Fruit fly (Drosophila melanogaster): ENCODE results near the gene stnA.
A peak's percentile ranks its signal among the peaks of the same experiment; 100 is the strongest.

stnA gene

dm6 chrX:22959991-22960390, 44.5 kb downstream of the stnA start, which contains the start of gene CG40486:
Gene CG40486, minus strand, starts transcription at chrX:22960091.
- TF ChIP-seq BEAF-32 (GFP tag; optimal IDR thresholded peaks at IDR 0.05) (no peak), Ets65A (GFP tag) (peak; percentile 11)

dm6 chrX:22945021-22945420, 59.4 kb downstream of the stnA start, which contains the start of gene Cnep1r1:
Gene Cnep1r1, plus strand, starts transcription at chrX:22945321.
- TF ChIP-seq Eip74EF (GFP tag; optimal IDR thresholded peaks at IDR 0.05): no peak
- TF ChIP-seq knrl (GFP tag; IDR thresholded peaks at IDR 0.05; ENCODE audit: partially characterized antibody): no peak
- TF ChIP-seq Rfx (GFP tag; IDR thresholded peaks at IDR 0.05): no peak
- TF ChIP-seq gt (GFP tag; IDR thresholded peaks at IDR 0.05): no peak
- TF ChIP-seq sim (GFP tag; IDR thresholded peaks at IDR 0.05): no peak
- TF ChIP-seq CG31224 (GFP tag; IDR thresholded peaks at IDR 0.05): no peak
- no peak for TF ChIP-seq slbo (GFP tag; IDR thresholded peaks at IDR 0.05)
- no peak for TF ChIP-seq CTCF (GFP tag; optimal IDR thresholded peaks at IDR 0.05)
- TF ChIP-seq ap (GFP tag; IDR thresholded peaks at IDR 0.05): no peak
- TF ChIP-seq dan (GFP tag; IDR thresholded peaks at IDR 0.05): no peak
- TF ChIP-seq CG5180 (GFP tag; optimal IDR thresholded peaks at IDR 0.05): no peak
- TF ChIP-seq CG13123 (GFP tag; optimal IDR thresholded peaks at IDR 0.05): no peak
- TF ChIP-seq B-H1 (GFP tag; IDR thresholded peaks at IDR 0.05): no peak
- TF ChIP-seq Lpt (GFP tag; optimal IDR thresholded peaks at IDR 0.05): no peak
- TF ChIP-seq gcm2 (GFP tag; optimal IDR thresholded peaks at IDR 0.05): no peak
